Fruit fly (Drosophila melanogaster) whole organism, wandering third instar larva: Measurements from ENCODE around the gene CG34384.

Experiments used
- CG32264 ChIP-seq: fragments of 200-800 bp; sonication (Bioruptor generic); optimal IDR thresholded peaks from 2 replicates; lab custom pipeline; 2016; ENCODE audit warnings: missing biosample characterization, missing genetic modification characterization
- CG9705 ChIP-seq: fragments of 200-800 bp; sonication (Bioruptor generic); optimal IDR thresholded peaks from 2 replicates; lab custom pipeline; 2018; ENCODE audit warnings: missing biosample characterization, mild to moderate bottlenecking, missing genetic modification characterization
- CrebA ChIP-seq: fragments of 200-800 bp; sonication (Bioruptor generic); optimal IDR thresholded peaks from 2 replicates; lab custom pipeline; 2016; ENCODE audit warnings: missing biosample characterization, mild to moderate bottlenecking, missing genetic modification characterization, borderline replicate concordance
- Dfd ChIP-seq: fragments of >200 bp; optimal IDR thresholded peaks from 2 replicates; lab custom pipeline; 2017; ENCODE audit warnings: missing biosample characterization, missing genetic modification characterization
- Dif ChIP-seq: fragments of 200-275, 200-300 bp; sonication (Bioruptor generic); optimal IDR thresholded peaks from 2 replicates; lab custom pipeline; 2018; ENCODE audit warnings: missing biosample characterization, missing genetic modification characterization; ENCODE audit not compliant: partially characterized antibody
- GATAd ChIP-seq: sonication (Bioruptor generic); optimal IDR thresholded peaks from 2 replicates; lab custom pipeline; 2016; ENCODE audit warnings: missing biosample characterization, missing genetic modification characterization
- HLH106 ChIP-seq: fragments of 200-800 bp; optimal IDR thresholded peaks from 3 replicates; lab custom pipeline; 2019; ENCODE audit warnings: missing biosample characterization, mild to moderate bottlenecking, missing genetic modification characterization, moderate library complexity
- Hnf4 ChIP-seq: fragments of 200-800 bp; sonication (Bioruptor generic); optimal IDR thresholded peaks from 2 replicates; lab custom pipeline; 2016; ENCODE audit warnings: missing biosample characterization, mild to moderate bottlenecking, missing genetic modification characterization
- Hr78 ChIP-seq: fragments of >200 bp; optimal IDR thresholded peaks from 2 replicates; lab custom pipeline; 2017; ENCODE audit warnings: missing biosample characterization, missing genetic modification characterization
- Myc ChIP-seq: fragments of >200 bp; optimal IDR thresholded peaks from 2 replicates; lab custom pipeline; 2017
- N ChIP-seq: fragments of >200 bp; optimal IDR thresholded peaks from 2 replicates; lab custom pipeline; 2018; ENCODE audit warnings: missing biosample characterization, missing external identifiers, missing genetic modification characterization
- OdsH ChIP-seq: fragments of 200-800 bp; sonication (Bioruptor generic); optimal IDR thresholded peaks from 2 replicates; lab custom pipeline; 2016; ENCODE audit warnings: missing biosample characterization, mild to moderate bottlenecking, missing genetic modification characterization
- Sp1 ChIP-seq: fragments of 200-800 bp; sonication (Bioruptor generic); optimal IDR thresholded peaks from 3 replicates; lab custom pipeline; 2019; ENCODE audit warnings: missing biosample characterization, mild to moderate bottlenecking, missing genetic modification characterization, moderate library complexity
- Vsx2 ChIP-seq: fragments of 200-300, 225-300 bp; sonication (Bioruptor generic); optimal IDR thresholded peaks from 2 replicates; lab custom pipeline; 2018; ENCODE audit warnings: missing biosample characterization, missing genetic modification characterization; ENCODE audit not compliant: partially characterized antibody
- br ChIP-seq: fragments of 200-800 bp; sonication (Bioruptor generic); optimal IDR thresholded peaks from 2 replicates; lab custom pipeline; 2016; ENCODE audit warnings: missing biosample characterization, missing genetic modification characterization
- brk ChIP-seq: fragments of 200-800 bp; sonication (Bioruptor generic); optimal IDR thresholded peaks from 2 replicates; lab custom pipeline; 2016; ENCODE audit warnings: missing biosample characterization, mild to moderate bottlenecking, missing genetic modification characterization
- dl ChIP-seq, 2 experiments: fragments of 175-275, 200-275 bp in 1 of 2; fragments of 200-275 bp in 1 of 2; sonication (Bioruptor generic); optimal IDR thresholded peaks; lab custom pipeline; 2018; ENCODE audit warnings: mild to moderate bottlenecking in 2 of 2, missing biosample characterization in 2 of 2, missing genetic modification characterization in 2 of 2, moderate library complexity in 2 of 2; ENCODE audit not compliant: partially characterized antibody in 2 of 2, insufficient read depth in 1 of 2
- dmrt93B ChIP-seq: fragments of 200-800 bp; sonication (Bioruptor generic); optimal IDR thresholded peaks from 2 replicates; lab custom pipeline; 2018; ENCODE audit warnings: missing biosample characterization, mild to moderate bottlenecking, missing genetic modification characterization
- ey ChIP-seq: fragments of 200-800 bp; sonication (Bioruptor generic); optimal IDR thresholded peaks from 2 replicates; lab custom pipeline; 2016; ENCODE audit warnings: missing biosample characterization, missing genetic modification characterization
- foxo ChIP-seq, 2 experiments: fragments of 200-800 bp; sonication (Bioruptor generic); optimal IDR thresholded peaks; 2 replicates in 1 of 2; 3 replicates in 1 of 2; lab custom pipeline; 2016 to 2017; ENCODE audit warnings: missing biosample characterization in 2 of 2, missing genetic modification characterization in 2 of 2
- fru ChIP-seq: fragments of 200-800 bp; sonication (Bioruptor generic); optimal IDR thresholded peaks from 3 replicates; lab custom pipeline; 2016; ENCODE audit warnings: missing biosample characterization, mild to moderate bottlenecking, missing genetic modification characterization
- h ChIP-seq: fragments of 200-800 bp; sonication (Bioruptor generic); optimal IDR thresholded peaks from 3 replicates; lab custom pipeline; 2016; ENCODE audit warnings: missing biosample characterization, mild to moderate bottlenecking, missing genetic modification characterization
- jim ChIP-seq: fragments of 175-275, 200-325 bp; sonication (Bioruptor generic); optimal IDR thresholded peaks from 2 replicates; lab custom pipeline; 2016; ENCODE audit warnings: missing biosample characterization, mild to moderate bottlenecking, missing genetic modification characterization
- lola ChIP-seq: fragments of >200 bp; optimal IDR thresholded peaks from 2 replicates; lab custom pipeline; 2017; ENCODE audit warnings: missing biosample characterization, missing genetic modification characterization
- psq ChIP-seq: fragments of 200-800 bp; sonication (Bioruptor generic); optimal IDR thresholded peaks from 3 replicates; lab custom pipeline; 2017; ENCODE audit warnings: missing biosample characterization, mild to moderate bottlenecking, missing genetic modification characterization, moderate library complexity
- rgr ChIP-seq: fragments of 200-800 bp; sonication (Bioruptor generic); optimal IDR thresholded peaks from 3 replicates; lab custom pipeline; 2016; ENCODE audit warnings: missing biosample characterization, mild to moderate bottlenecking, missing genetic modification characterization
- sage ChIP-seq: fragments of 200-800 bp; sonication (Bioruptor generic); optimal IDR thresholded peaks from 2 replicates; lab custom pipeline; 2016; ENCODE audit warnings: missing biosample characterization, mild to moderate bottlenecking, missing genetic modification characterization
- sv ChIP-seq: fragments of 200-800 bp; sonication (Bioruptor generic); optimal IDR thresholded peaks from 3 replicates; lab custom pipeline; 2016; ENCODE audit warnings: missing biosample characterization, missing genetic modification characterization
- tai ChIP-seq: sonication (Bioruptor generic); optimal IDR thresholded peaks from 2 replicates; lab custom pipeline; 2016; ENCODE audit warnings: missing biosample characterization, missing genetic modification characterization

The CG34384 gene

DNA sequence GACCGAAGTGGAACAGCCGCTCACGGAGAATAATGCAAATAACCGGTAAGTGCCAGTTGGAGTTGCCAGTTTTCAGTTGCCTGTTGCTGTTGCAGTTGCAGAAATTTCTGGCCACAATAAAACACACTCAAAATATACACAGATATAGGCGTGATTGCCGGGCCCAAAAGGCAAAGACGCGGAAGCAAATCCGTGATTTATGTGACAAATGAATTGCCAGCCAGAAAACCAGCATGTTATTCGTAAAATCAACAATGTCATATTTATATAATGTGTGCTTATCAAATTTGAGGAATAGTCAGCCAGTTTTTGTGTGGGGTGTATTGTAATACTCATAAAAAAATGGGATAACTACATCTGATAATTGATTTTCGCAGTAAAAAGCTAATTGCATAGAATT lies 80.4 kb downstream of the CG34384 start:
- TF ChIP-seq Vsx2 (no peak), GATAd (no peak), lola (GFP tag; lab: Kevin White, UChicago) (no peak), fru (GFP tag; lab: Kevin White, UChicago) (no peak), psq (GFP tag; lab: Kevin White, UChicago) (no peak), foxo (GFP tag; optimal IDR thresholded peaks at IDR 0.05; lab: Kevin White, UChicago) (no peak), Dif (GFP tag; lab: Kevin White, UChicago) (no peak), Dfd (GFP tag; lab: Kevin White, UChicago) (no peak)

DNA sequence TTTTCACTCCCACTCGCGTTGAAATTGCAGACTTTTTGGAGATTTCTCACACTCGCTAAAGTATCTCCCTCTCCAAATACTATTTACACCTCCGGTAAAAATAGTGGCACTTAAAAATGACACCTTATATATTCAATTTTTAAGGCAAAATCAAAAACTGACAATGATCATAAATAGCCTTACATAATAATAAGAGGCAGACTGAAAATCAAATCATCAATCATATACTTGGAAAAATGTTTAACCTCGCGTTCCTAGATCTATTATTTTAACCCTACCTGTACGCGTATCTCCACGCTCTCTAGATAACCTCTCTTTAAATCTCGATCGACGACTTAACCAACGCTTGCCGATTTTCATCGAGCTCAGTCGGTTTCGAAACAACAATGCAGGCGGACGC lies 81.3 kb downstream of the CG34384 start:
- TF ChIP-seq rgr (GFP tag; lab: Kevin White, UChicago) (no peak), OdsH (GFP tag; lab: Kevin White, UChicago) (no peak), foxo (GFP tag; optimal IDR thresholded peaks at IDR 0.05; lab: Kevin White, UChicago) (no peak), CG9705 (no peak), sv (GFP tag; lab: Kevin White, UChicago) (peak; percentile 19), Dif (GFP tag; lab: Kevin White, UChicago) (no peak), br (GFP tag; lab: Kevin White, UChicago) (no peak), Myc (lab: Kevin White, UChicago) (no peak), fru (GFP tag; lab: Kevin White, UChicago) (peak; percentile 41), Hr78 (GFP tag; lab: Kevin White, UChicago) (no peak)

DNA sequence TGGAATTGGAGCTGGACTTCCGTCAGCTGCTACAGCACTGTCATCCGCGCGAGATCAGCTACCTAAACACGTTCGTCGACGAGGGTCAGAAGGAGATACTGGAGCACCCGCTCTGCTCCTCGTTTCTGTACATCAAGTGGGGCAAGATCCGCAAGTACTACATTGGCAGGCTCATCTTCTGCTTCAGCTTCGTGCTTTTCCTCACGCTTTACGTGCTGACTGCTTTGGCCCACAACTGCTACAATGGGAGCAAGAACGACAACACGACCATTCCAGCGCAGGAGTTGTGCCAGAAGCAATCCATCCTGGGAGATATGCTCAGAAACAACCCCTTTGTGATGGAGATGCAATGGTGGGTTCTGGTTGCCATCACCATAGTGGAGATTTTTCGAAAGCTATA lies 85.1 kb downstream of the CG34384 start:
- TF ChIP-seq Dfd (GFP tag; lab: Kevin White, UChicago): no peak
- no peak for TF ChIP-seq Dif (GFP tag; lab: Kevin White, UChicago)
- no peak for TF ChIP-seq tai (GFP tag; lab: Kevin White, UChicago)
- TF ChIP-seq Hnf4 (GFP tag; lab: Kevin White, UChicago): no peak
- TF ChIP-seq psq (GFP tag; lab: Kevin White, UChicago): no peak
- TF ChIP-seq N (GFP tag; lab: Kevin White, UChicago): no peak

DNA sequence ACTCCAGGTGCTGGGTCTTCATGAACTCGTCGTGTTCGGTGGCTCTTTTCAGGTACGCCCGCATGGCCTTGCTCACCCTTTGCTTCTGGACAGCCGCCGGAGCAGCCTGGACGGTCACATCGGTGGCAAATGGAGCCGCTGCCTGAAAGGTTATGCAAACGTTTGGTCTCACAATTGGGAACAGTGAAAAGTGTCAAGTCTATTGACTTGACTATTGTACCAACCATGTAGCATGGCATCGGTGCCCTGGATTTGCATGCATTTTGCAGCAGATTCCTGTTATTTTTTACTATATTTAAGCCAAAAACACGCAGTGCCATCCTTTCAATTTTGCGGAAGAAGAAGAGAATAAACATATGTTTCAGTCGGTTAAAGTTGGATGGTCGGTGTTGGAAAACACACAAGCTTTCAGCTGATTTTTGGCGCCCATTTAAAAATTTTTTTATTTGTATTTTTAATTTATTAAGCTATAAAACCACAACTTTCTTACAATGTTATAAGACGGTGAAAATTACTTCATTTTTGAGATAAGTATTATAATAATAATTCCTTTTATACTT lies 88.2 kb downstream of the CG34384 start, which contains the start of gene mRpS9:
mRpS9 (minus strand) TSS at position 355 of the 560 bp plus-strand sequence.
- TF ChIP-seq OdsH (GFP tag; lab: Kevin White, UChicago): no peak
- TF ChIP-seq CrebA (GFP tag; lab: Kevin White, UChicago): no peak
- TF ChIP-seq foxo (GFP tag; optimal IDR thresholded peaks at IDR 0.05; lab: Kevin White, UChicago): no peak
- no peak for TF ChIP-seq br (GFP tag; lab: Kevin White, UChicago)
- TF ChIP-seq lola (GFP tag; lab: Kevin White, UChicago): no peak
- TF ChIP-seq dl (GFP tag; optimal IDR thresholded peaks at IDR 0.05; lab: Kevin White, UChicago; ENCODE audit: insufficient read depth in 1 of 2, partially characterized antibody in 2 of 2): no peak
- no peak for TF ChIP-seq rgr (GFP tag; lab: Kevin White, UChicago)
- TF ChIP-seq Myc (lab: Kevin White, UChicago): no peak
- no peak for TF ChIP-seq jim (GFP tag; lab: Kevin White, UChicago)
- TF ChIP-seq HLH106: no peak
- TF ChIP-seq sage (GFP tag; lab: Kevin White, UChicago): no peak
- TF ChIP-seq dmrt93B: no peak
- TF ChIP-seq Hr78 (GFP tag; lab: Kevin White, UChicago): no peak
- no peak for TF ChIP-seq brk (GFP tag; lab: Kevin White, UChicago)
- TF ChIP-seq h (GFP tag; lab: Kevin White, UChicago): no peak
- no peak for TF ChIP-seq Sp1 (GFP tag; lab: Kevin White, UChicago)
- no peak for TF ChIP-seq Hnf4 (GFP tag; lab: Kevin White, UChicago)
- TF ChIP-seq ey (GFP tag; lab: Kevin White, UChicago): no peak
- TF ChIP-seq CG32264 (GFP tag; lab: Kevin White, UChicago): no peak
